Fruit fly (Drosophila melanogaster) whole organism, embryonic: Measurements from ENCODE around the gene CG8837.

Source experiments
- Ada2b ChIP-seq: fragments of 200-800 bp; sonication (Bioruptor generic); IDR thresholded peaks from 2 replicates; pipeline ENCODE4 v1.3.6; 2022; ENCODE audit warnings: missing biosample characterization, missing genetic modification characterization
- Asciz ChIP-seq: fragments of 200-800 bp; sonication (Bioruptor generic); optimal IDR thresholded peaks from 2 replicates; lab custom pipeline; 2017; ENCODE audit warnings: missing biosample characterization, mild to moderate bottlenecking, missing genetic modification characterization, missing genetic modification reagents
- CG10267 ChIP-seq: fragments of 200-800 bp; sonication (Bioruptor generic); optimal IDR thresholded peaks from 2 replicates; lab custom pipeline; 2018; ENCODE audit warnings: missing biosample characterization, mild to moderate bottlenecking, missing genetic modification characterization, moderate library complexity
- CG10366 ChIP-seq: fragments of 200-800 bp; sonication (Bioruptor generic); IDR thresholded peaks from 2 replicates; pipeline ENCODE4 v1.3.6; 2022; ENCODE audit warnings: missing biosample characterization, missing genetic modification characterization
- CG11504 ChIP-seq: fragments of 200-800 bp; sonication (Bioruptor generic); optimal IDR thresholded peaks from 3 replicates; lab custom pipeline; 2019; ENCODE audit warnings: missing biosample characterization, mild to moderate bottlenecking, missing genetic modification characterization, moderate library complexity
- CG12744 ChIP-seq: fragments of 200-800 bp; sonication (Bioruptor generic); optimal IDR thresholded peaks from 2 replicates; lab custom pipeline; 2016; ENCODE audit warnings: missing biosample characterization, missing genetic modification characterization
- CG14014 ChIP-seq: fragments of 200-800 bp; sonication (Bioruptor generic); IDR thresholded peaks from 2 replicates; pipeline ENCODE4 v1.3.6; 2022; ENCODE audit warnings: missing biosample characterization, missing genetic modification characterization
- CG14710 ChIP-seq: fragments of 200-800 bp; sonication (Bioruptor generic); optimal IDR thresholded peaks from 3 replicates; lab custom pipeline; 2019; ENCODE audit warnings: missing biosample characterization, mild to moderate bottlenecking, missing genetic modification characterization, moderate library complexity
- CG15601 ChIP-seq: fragments of 200-800 bp; sonication (Bioruptor generic); optimal IDR thresholded peaks from 3 replicates; lab custom pipeline; 2019; ENCODE audit warnings: missing biosample characterization, mild to moderate bottlenecking, missing genetic modification characterization, moderate library complexity
- CG15696 ChIP-seq: fragments of 200-800 bp; sonication (Bioruptor generic); optimal IDR thresholded peaks from 2 replicates; lab custom pipeline; 2019; ENCODE audit warnings: missing biosample characterization, mild to moderate bottlenecking, missing genetic modification characterization, moderate library complexity
- CG16863 ChIP-seq: fragments of 200-800 bp; sonication (Bioruptor generic); optimal IDR thresholded peaks from 3 replicates; lab custom pipeline; 2016; ENCODE audit warnings: missing biosample characterization, missing genetic modification characterization
- CG17829 ChIP-seq: fragments of 200-800 bp; optimal IDR thresholded peaks from 2 replicates; lab custom pipeline; 2019; ENCODE audit warnings: missing biosample characterization, mild to moderate bottlenecking, missing genetic modification characterization, moderate library complexity
- CG2129 ChIP-seq: fragments of 200-800 bp; sonication (Bioruptor generic); IDR thresholded peaks from 2 replicates; pipeline ENCODE4 v1.3.6; 2022; ENCODE audit warnings: missing biosample characterization, missing genetic modification characterization; ENCODE audit not compliant: partially characterized antibody
- CG32772 ChIP-seq: fragments of 200-800 bp; sonication (Bioruptor generic); IDR thresholded peaks from 2 replicates; pipeline ENCODE4 v1.3.6; 2022; ENCODE audit warnings: missing biosample characterization, missing genetic modification characterization
- CG34224 ChIP-seq: fragments of 200-800 bp; sonication (Bioruptor generic); IDR thresholded peaks from 3 replicates; pipeline ENCODE4 v1.3.6; 2022; ENCODE audit warnings: missing biosample characterization, missing genetic modification characterization; ENCODE audit not compliant: partially characterized antibody
- CG3726 ChIP-seq: fragments of 200-800 bp; sonication (Bioruptor generic); IDR thresholded peaks from 3 replicates; pipeline ENCODE4, ENCODE4 v1.3.6; 2022; ENCODE audit warnings: missing biosample characterization, missing genetic modification characterization
- CG4424 ChIP-seq: fragments of 200-800 bp; sonication (Bioruptor generic); optimal IDR thresholded peaks from 3 replicates; lab custom pipeline; 2016; ENCODE audit warnings: missing biosample characterization, missing genetic modification characterization
- CG4617 ChIP-seq: fragments of 200-800 bp; sonication (Bioruptor generic); optimal IDR thresholded peaks from 3 replicates; lab custom pipeline; 2016; ENCODE audit warnings: missing biosample characterization, missing genetic modification characterization, borderline replicate concordance
- CG4820 ChIP-seq: fragments of 200-800 bp; sonication (Bioruptor generic); optimal IDR thresholded peaks from 3 replicates; lab custom pipeline; 2016; ENCODE audit warnings: missing biosample characterization, missing genetic modification characterization
- CG4854 ChIP-seq: fragments of 200-800 bp; sonication (Bioruptor generic); optimal IDR thresholded peaks from 2 replicates; lab custom pipeline; 2016; ENCODE audit warnings: missing biosample characterization, missing genetic modification characterization, inconsistent platforms
- CG6791 ChIP-seq: fragments of 200-800 bp; sonication (Bioruptor generic); IDR thresholded peaks from 3 replicates; pipeline ENCODE4 v1.3.6; 2022; ENCODE audit warnings: missing biosample characterization, missing genetic modification characterization; ENCODE audit not compliant: partially characterized antibody
- CG6813 ChIP-seq: fragments of 200-800 bp; sonication (Bioruptor generic); optimal IDR thresholded peaks from 2 replicates; lab custom pipeline; 2017; ENCODE audit warnings: missing biosample characterization, missing genetic modification characterization, mild to moderate bottlenecking, moderate library complexity, missing genetic modification reagents
- CG7372 ChIP-seq: fragments of 200-800 bp; sonication (Bioruptor generic); IDR thresholded peaks from 2 replicates; pipeline ENCODE4 v1.3.6; 2022; ENCODE audit warnings: missing biosample characterization, missing genetic modification characterization
- CG8944 ChIP-seq: fragments of 200-800 bp; sonication (Bioruptor generic); optimal IDR thresholded peaks from 3 replicates; lab custom pipeline; 2016; ENCODE audit warnings: missing biosample characterization, missing genetic modification characterization
- CG9876 ChIP-seq: fragments of 200-800 bp; sonication (Bioruptor generic); optimal IDR thresholded peaks from 2 replicates; lab custom pipeline; 2016; ENCODE audit warnings: missing biosample characterization, missing genetic modification characterization
- Camta ChIP-seq: fragments of 200-800 bp; sonication (Bioruptor generic); optimal IDR thresholded peaks from 2 replicates; lab custom pipeline; 2016; ENCODE audit warnings: missing biosample characterization, missing genetic modification characterization
- CoRest ChIP-seq: fragments of 200-800 bp; sonication (Bioruptor generic); optimal IDR thresholded peaks from 3 replicates; lab custom pipeline; 2018; ENCODE audit warnings: missing biosample characterization, mild to moderate bottlenecking, missing genetic modification characterization, moderate library complexity
- Dfd ChIP-seq, 2 experiments: fragments of >200 bp; optimal IDR thresholded peaks; 2 replicates each; lab custom pipeline; 2017; ENCODE audit warnings: missing biosample characterization in 2 of 2, missing genetic modification characterization in 2 of 2
- Dp ChIP-seq: fragments of 200-800 bp; sonication (Bioruptor generic); optimal IDR thresholded peaks from 2 replicates; lab custom pipeline; 2018; ENCODE audit warnings: missing biosample characterization, mild to moderate bottlenecking, missing genetic modification characterization, moderate library complexity
- Ets97D ChIP-seq: fragments of 200-800 bp; sonication (Bioruptor generic); optimal IDR thresholded peaks from 3 replicates; lab custom pipeline; 2016; ENCODE audit warnings: missing biosample characterization, missing genetic modification characterization
- Hand ChIP-seq: fragments of 200-800 bp; sonication (Bioruptor generic); optimal IDR thresholded peaks from 2 replicates; lab custom pipeline; 2017; ENCODE audit warnings: mild to moderate bottlenecking, missing biosample characterization, missing genetic modification reagents, missing genetic modification characterization
- Jarid2 ChIP-seq: fragments of 200-800 bp; sonication (Bioruptor generic); optimal IDR thresholded peaks from 3 replicates; lab custom pipeline; 2017; ENCODE audit warnings: mild to moderate bottlenecking, missing biosample characterization, missing genetic modification reagents, missing genetic modification characterization
- Lpt ChIP-seq: fragments of >200 bp; optimal IDR thresholded peaks from 2 replicates; lab custom pipeline; 2018; ENCODE audit warnings: missing biosample characterization, missing genetic modification characterization
- Mes4 ChIP-seq: fragments of 200-800 bp; sonication (Bioruptor generic); optimal IDR thresholded peaks from 2 replicates; lab custom pipeline; 2016; ENCODE audit warnings: missing biosample characterization, missing genetic modification characterization
- Nf-YA ChIP-seq: fragments of 200-800 bp; sonication (Bioruptor generic); IDR thresholded peaks from 2 replicates; pipeline ENCODE4 v1.3.6; 2022; ENCODE audit warnings: missing biosample characterization, missing genetic modification characterization
- Optix ChIP-seq: fragments of 200-800 bp; sonication (Bioruptor generic); IDR thresholded peaks from 3 replicates; pipeline ENCODE4 v1.3.6; 2022; ENCODE audit warnings: missing biosample characterization, missing genetic modification characterization
- Six4 ChIP-seq: fragments of 200-800 bp; sonication (Bioruptor generic); optimal IDR thresholded peaks from 2 replicates; lab custom pipeline; 2016; ENCODE audit warnings: missing biosample characterization, missing genetic modification characterization
- al ChIP-seq: fragments of 200-800 bp; sonication (Bioruptor generic); IDR thresholded peaks from 2 replicates; pipeline ENCODE4 v1.3.6; 2022; ENCODE audit warnings: missing biosample characterization, missing genetic modification characterization
- ci ChIP-seq: fragments of 200-800 bp; sonication (Bioruptor generic); IDR thresholded peaks from 3 replicates; pipeline ENCODE4 v1.3.6; 2022; ENCODE audit warnings: missing biosample characterization, missing genetic modification characterization
- dan ChIP-seq: fragments of 200-800 bp; sonication (Bioruptor generic); IDR thresholded peaks from 2 replicates; pipeline ENCODE4 v1.3.6; 2022; ENCODE audit warnings: missing biosample characterization, missing genetic modification characterization
- en ChIP-seq: fragments of 200-800 bp; sonication (Bioruptor generic); optimal IDR thresholded peaks from 2 replicates; lab custom pipeline; 2016; ENCODE audit warnings: missing biosample characterization, missing genetic modification characterization
- jigr1 ChIP-seq: fragments of 200-800 bp; sonication (Bioruptor generic); IDR thresholded peaks from 3 replicates; pipeline ENCODE4 v1.3.6; 2022; ENCODE audit warnings: missing biosample characterization, missing genetic modification characterization
- mam ChIP-seq: fragments of 200-800 bp; sonication (Bioruptor generic); optimal IDR thresholded peaks from 3 replicates; lab custom pipeline; 2016; ENCODE audit warnings: missing biosample characterization, missing genetic modification characterization
- otp ChIP-seq: fragments of 200-800 bp; sonication (Bioruptor generic); IDR thresholded peaks from 3 replicates; pipeline ENCODE4, ENCODE4 v1.3.6; 2022; ENCODE audit warnings: missing biosample characterization, missing genetic modification characterization
- pho ChIP-seq: fragments of 200-800 bp; sonication (Bioruptor generic); optimal IDR thresholded peaks from 2 replicates; lab custom pipeline; 2016; ENCODE audit warnings: missing biosample characterization, missing genetic modification characterization
- pros ChIP-seq: fragments of 200-800 bp; sonication (Bioruptor generic); optimal IDR thresholded peaks from 3 replicates; lab custom pipeline; 2019; ENCODE audit warnings: missing biosample characterization, mild to moderate bottlenecking, missing genetic modification characterization, moderate library complexity
- sens ChIP-seq: fragments of 200-800 bp; sonication (Bioruptor generic); peaks from one replicate; lab custom pipeline; 2016; ENCODE audit warnings: missing biosample characterization, missing genetic modification characterization
- slou ChIP-seq: fragments of 200-800 bp; sonication (Bioruptor generic); optimal IDR thresholded peaks from 3 replicates; lab custom pipeline; 2016; ENCODE audit warnings: missing biosample characterization, missing genetic modification characterization
- so ChIP-seq: fragments of 200-800 bp; sonication (Bioruptor generic); IDR thresholded peaks from 3 replicates; pipeline ENCODE4 v1.3.6; 2022; ENCODE audit warnings: missing biosample characterization, missing genetic modification characterization
- stc ChIP-seq: fragments of 200-800 bp; sonication (Bioruptor generic); IDR thresholded peaks from 2 replicates; pipeline ENCODE4 v1.3.6; 2022; ENCODE audit warnings: missing biosample characterization, missing genetic modification characterization
- zfh1 ChIP-seq: fragments of 200-800 bp; sonication (Bioruptor generic); IDR thresholded peaks from 3 replicates; pipeline ENCODE4 v1.3.6; 2022; ENCODE audit warnings: missing biosample characterization, missing genetic modification characterization
- zfh2 ChIP-seq: fragments of 200-800 bp; sonication (Bioruptor generic); optimal IDR thresholded peaks from 2 replicates; lab custom pipeline; 2016; ENCODE audit warnings: missing biosample characterization, missing genetic modification characterization

CG8837 gene

DNA sequence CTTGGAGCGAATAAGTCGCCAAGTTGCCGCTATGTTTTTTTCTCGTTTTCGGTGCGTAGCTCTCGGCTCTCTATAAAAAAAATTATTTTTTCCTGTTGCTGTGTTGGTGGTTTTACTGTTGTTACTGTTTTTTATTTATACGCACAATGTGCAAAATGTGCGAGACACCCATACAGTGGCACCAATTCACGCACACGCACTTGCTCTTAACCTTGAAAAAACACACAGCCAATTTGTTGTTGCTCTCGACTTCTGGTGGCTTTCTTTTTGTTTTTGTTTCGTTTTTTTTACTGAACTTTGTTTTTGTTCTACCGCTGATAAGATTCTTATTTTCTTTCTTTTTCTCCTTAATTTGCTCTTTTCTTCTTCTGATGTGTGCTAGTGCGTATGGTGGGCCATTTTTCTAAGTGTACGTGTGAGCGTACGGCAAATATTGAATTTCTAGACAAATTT is 36.2 kb downstream of the CG8837 start (continued):
- TF ChIP-seq CG15696 (tag; lab: Kevin White, UChicago) = no peak
- TF ChIP-seq Jarid2 (GFP tag; lab: Kevin White, UChicago) = no peak
- TF ChIP-seq CG7372 (GFP tag; lab: Robert Waterston, UW) = no peak
- 0 out of 2 replicates have a peak, but pooled peaks have one; percentile 9 for TF ChIP-seq CG32772
- TF ChIP-seq Dfd (GFP tag; optimal IDR thresholded peaks at IDR 0.05; lab: Kevin White, UChicago) = no peak
- TF ChIP-seq CG6791 = no peak
- no peak for TF ChIP-seq Hand (GFP tag; lab: Kevin White, UChicago)
- TF ChIP-seq sens (GFP tag; lab: Kevin White, UChicago) = peak; percentile 60
- no peak for TF ChIP-seq CG16863 (GFP tag; lab: Kevin White, UChicago)
- TF ChIP-seq CG4820 (GFP tag; lab: Kevin White, UChicago) = no peak
- no peak for TF ChIP-seq Ets97D (GFP tag; lab: Kevin White, UChicago)
- TF ChIP-seq Optix (GFP tag; lab: Robert Waterston, UW) = no peak
- no peak for TF ChIP-seq CG14710 (tag; lab: Kevin White, UChicago)
- TF ChIP-seq zfh1 (GFP tag; lab: Robert Waterston, UW) = no peak
- peak; percentile 24 for TF ChIP-seq zfh2 (GFP tag; lab: Kevin White, UChicago)
- TF ChIP-seq Camta (GFP tag; lab: Kevin White, UChicago) = no peak
- TF ChIP-seq CG10267 (tag; lab: Kevin White, UChicago) = no peak
- TF ChIP-seq CG3726 = no peak
- no peak for TF ChIP-seq CG4617
- TF ChIP-seq CG11504 (tag; lab: Kevin White, UChicago) = no peak
- TF ChIP-seq CG4854 (GFP tag; lab: Kevin White, UChicago) = no peak
- no peak for TF ChIP-seq Six4 (GFP tag; lab: Kevin White, UChicago)
- no peak for TF ChIP-seq stc (GFP tag; lab: Robert Waterston, UW)
- no peak for TF ChIP-seq CG10366 (GFP tag; lab: Robert Waterston, UW)
- no peak for TF ChIP-seq al (GFP tag; lab: Robert Waterston, UW)
- TF ChIP-seq pros = no peak
- TF ChIP-seq ci (GFP tag; lab: Robert Waterston, UW) = no peak
- TF ChIP-seq slou = no peak
- no peak for TF ChIP-seq CG15601 (tag; lab: Kevin White, UChicago)
- no peak for TF ChIP-seq Nf-YA
- TF ChIP-seq CG17829 (tag; lab: Kevin White, UChicago) = no peak
- TF ChIP-seq mam (GFP tag; lab: Kevin White, UChicago) = peak; percentile 38
- TF ChIP-seq CG12744 (GFP tag; lab: Kevin White, UChicago) = no peak
- no peak for TF ChIP-seq Dp (GFP tag; lab: Kevin White, UChicago)
- no peak for TF ChIP-seq so (GFP tag; lab: Robert Waterston, UW)
- 0 out of 2 replicates have a peak, but pooled peaks have one; percentile 22 for TF ChIP-seq CG14014 (GFP tag; lab: Robert Waterston, UW)
- TF ChIP-seq dan (GFP tag; lab: Robert Waterston, UW) = no peak
- TF ChIP-seq Ada2b = peak; percentile 39; the same call in 1 of the 2 replicates
- no peak for TF ChIP-seq jigr1
- TF ChIP-seq Mes4 (GFP tag; lab: Kevin White, UChicago) = no peak
- no peak for TF ChIP-seq pho
- no peak for TF ChIP-seq CG9876 (GFP tag; lab: Kevin White, UChicago)
- TF ChIP-seq CG34224 (GFP tag; lab: Robert Waterston, UW) = no peak
- TF ChIP-seq CG4424 (GFP tag; lab: Kevin White, UChicago) = no peak
- TF ChIP-seq otp (GFP tag; lab: Robert Waterston, UW) = no peak
- no peak for TF ChIP-seq Lpt (GFP tag; lab: Kevin White, UChicago)
- peak; percentile 0 for TF ChIP-seq CG8944 (GFP tag; lab: Kevin White, UChicago)
- no peak for TF ChIP-seq CoRest (tag; lab: Kevin White, UChicago)
- TF ChIP-seq CG6813 (GFP tag; lab: Kevin White, UChicago) = no peak
- TF ChIP-seq CG2129 = no peak
- no peak for TF ChIP-seq Asciz
- TF ChIP-seq en (GFP tag; lab: Kevin White, UChicago) = no peak
